Fruit fly (Drosophila melanogaster) S2 (cell line): ENCODE measurements around the gene Pde6.

Experiments
- CG8478 ChIP-seq: fragments of >200 bp; optimal IDR thresholded peaks from 2 replicates; lab custom pipeline; 2018
- CTCF ChIP-seq, 2 experiments: fragments of >200 bp; optimal IDR thresholded peaks; 2 replicates each; lab custom pipeline; 2018

- TF ChIP-seq CTCF (optimal IDR thresholded peaks at IDR 0.05; lab: Kevin White, UChicago): no peak
- TF ChIP-seq CG8478 (lab: Kevin White, UChicago): no peak
These were observed 10.5 kb upstream of the Pde6 start, which contains the start of gene CG8066 for dm6 chr3R:14568501-14569137.
